Worm (Caenorhabditis elegans) whole organism, early embryonic: ENCODE data around the gene Y57G11C.1130.

Source experiments
- B0310.2 ChIP-seq: sonication (generic microtip); optimal IDR thresholded peaks from 2 replicates; lab custom pipeline; 2016; ENCODE audit warnings: mild to moderate bottlenecking, missing genetic modification characterization, missing compliant biosample characterization
- ama-1 ChIP-seq: fragments of 150-350 bp; optimal IDR thresholded peaks from 2 replicates; lab custom pipeline; 2014
- ceh-13 ChIP-seq: fragments of 200-800 bp; sonication (Bioruptor generic); optimal IDR thresholded peaks from 2 replicates; lab custom pipeline; 2018; ENCODE audit warnings: mild to moderate bottlenecking, missing genetic modification characterization, missing compliant biosample characterization
- ets-7 ChIP-seq: sonication (generic microtip); optimal IDR thresholded peaks from 2 replicates; lab custom pipeline; 2016; ENCODE audit warnings: missing genotype, missing genetic modification characterization, missing compliant biosample characterization
- flt-1 ChIP-seq: fragments of 200-800 bp; sonication (Bioruptor generic); IDR thresholded peaks from 2 replicates; pipeline ENCODE4 v1.3.6; 2022; ENCODE audit warnings: missing genetic modification characterization, missing compliant biosample characterization
- scrt-1 ChIP-seq: fragments of 200-800 bp; sonication (Bioruptor generic); IDR thresholded peaks from 2 replicates; pipeline ENCODE4 v1.3.6; 2022; ENCODE audit warnings: missing genetic modification characterization, missing compliant biosample characterization
- sea-1 ChIP-seq: fragments of 200-800 bp; sonication (Bioruptor generic); conservative IDR thresholded peaks from 2 replicates; pipeline ENCODE4 v1.3.6; 2022; ENCODE audit warnings: missing genetic modification characterization, missing compliant biosample characterization
- tbx-37 ChIP-seq: fragments of 200-800 bp; sonication (Bioruptor generic); conservative IDR thresholded peaks from 2 replicates; pipeline ENCODE4 v1.3.6; 2022; ENCODE audit warnings: missing genetic modification reagents, missing genetic modification characterization, missing compliant biosample characterization
- tra-4 ChIP-seq: sonication (generic microtip); optimal IDR thresholded peaks from 2 replicates; lab custom pipeline; 2017; ENCODE audit warnings: missing genetic modification characterization, missing compliant biosample characterization

DNA sequence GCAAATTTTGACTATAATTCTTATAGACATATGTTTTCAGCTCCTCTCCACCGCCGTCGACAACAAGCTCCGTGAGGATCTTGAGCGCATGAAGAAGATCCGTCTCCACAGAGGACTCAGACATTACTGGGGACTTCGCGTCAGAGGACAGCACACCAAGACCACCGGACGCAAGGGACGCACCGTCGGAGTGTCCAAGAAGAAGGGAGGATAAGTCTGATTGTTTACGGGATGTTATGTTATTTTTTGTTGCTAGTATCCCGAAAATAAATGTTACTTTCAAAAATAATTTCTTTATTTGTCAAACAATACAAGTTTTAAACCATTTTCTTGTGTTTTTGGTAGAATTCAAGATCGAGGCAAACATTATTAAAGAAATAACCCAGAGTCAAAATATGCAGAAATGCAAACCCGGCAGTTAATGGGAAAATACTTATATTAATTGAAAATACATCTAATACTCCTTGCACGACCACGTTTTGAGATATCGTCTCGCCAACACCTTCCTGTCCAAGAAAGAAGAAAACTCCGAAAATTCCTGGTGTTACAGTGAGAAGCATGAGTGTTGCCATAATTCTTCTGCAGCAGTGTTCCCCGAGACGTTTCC lies 43.9 kb downstream of the Y57G11C.1130 start:
- TF ChIP-seq flt-1 (GFP tag; lab: Robert Waterston, UW) (no peak), ets-7 (tag; lab: Kevin White, UChicago) (no peak), ama-1 (lab: Kevin White, UChicago) (no peak), ceh-13 (GFP tag; lab: Kevin White, UChicago) (no peak), sea-1 (GFP tag; lab: Robert Waterston, UW) (no peak), B0310.2 (tag; lab: Kevin White, UChicago) (no peak), scrt-1 (GFP tag; lab: Robert Waterston, UW) (no peak), tra-4 (tag; lab: Kevin White, UChicago) (no peak), tbx-37 (GFP tag; lab: Robert Waterston, UW) (no peak)
